Fruit fly (Drosophila melanogaster) whole organism, wandering third instar larva: ENCODE data around the gene CG31627.
A peak's percentile ranks its signal among the peaks of the same experiment; 100 is the strongest.

ENCODE experiments used
- Dif ChIP-seq: fragments of 200-275, 200-300 bp; sonication (Bioruptor generic); optimal IDR thresholded peaks from 2 replicates; lab custom pipeline; 2018; ENCODE audit warnings: missing biosample characterization, missing genetic modification characterization; ENCODE audit not compliant: partially characterized antibody
- dl ChIP-seq, 2 experiments: fragments of 175-275, 200-275 bp in 1 of 2; fragments of 200-275 bp in 1 of 2; sonication (Bioruptor generic); optimal IDR thresholded peaks; lab custom pipeline; 2018; ENCODE audit warnings: mild to moderate bottlenecking in 2 of 2, missing biosample characterization in 2 of 2, missing genetic modification characterization in 2 of 2, moderate library complexity in 2 of 2; ENCODE audit not compliant: partially characterized antibody in 2 of 2, insufficient read depth in 1 of 2
- fru ChIP-seq: fragments of 200-800 bp; sonication (Bioruptor generic); optimal IDR thresholded peaks from 3 replicates; lab custom pipeline; 2016; ENCODE audit warnings: missing biosample characterization, mild to moderate bottlenecking, missing genetic modification characterization
- sage ChIP-seq: fragments of 200-800 bp; sonication (Bioruptor generic); optimal IDR thresholded peaks from 2 replicates; lab custom pipeline; 2016; ENCODE audit warnings: missing biosample characterization, mild to moderate bottlenecking, missing genetic modification characterization

CG31627 gene

dm6 chr2L:21221778-21222177, 48.8 kb downstream of the CG31627 start:
- TF ChIP-seq dl (GFP tag; optimal IDR thresholded peaks at IDR 0.05; lab: Kevin White, UChicago; ENCODE audit: insufficient read depth in 1 of 2, partially characterized antibody in 2 of 2) = peak in 1 of 2 experiments; percentile 81
- no peak for TF ChIP-seq fru (GFP tag; lab: Kevin White, UChicago)
- TF ChIP-seq Dif (GFP tag; lab: Kevin White, UChicago) = peak; percentile 82
- no peak for TF ChIP-seq sage (GFP tag; lab: Kevin White, UChicago)
